Fruit fly (Drosophila melanogaster): ENCODE results near the gene CG12224.
"Not testable (repeated sequence)": the region's sequence is repeated elsewhere in the genome, so short reads cannot be mapped to it uniquely, and the experiment has no call there.

DNA sequence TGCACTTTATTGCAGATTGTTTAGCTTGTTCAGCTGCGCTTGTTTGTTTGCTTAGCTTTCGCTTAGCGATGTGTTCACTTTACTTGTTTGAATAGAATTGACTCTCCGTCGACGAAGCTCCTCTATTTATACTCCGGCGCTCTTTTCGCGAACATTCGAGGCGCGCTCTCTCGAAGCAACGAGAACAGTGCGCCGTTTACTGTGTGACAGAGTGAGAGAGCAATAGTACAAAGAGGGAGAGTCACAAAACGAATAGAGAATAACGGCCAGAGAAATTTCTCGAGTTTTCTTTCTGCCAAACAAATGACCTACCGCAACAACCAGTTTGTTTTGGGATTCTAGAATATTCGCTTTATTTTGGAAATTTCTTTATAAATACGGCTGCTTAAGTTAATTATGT is 25.4 kb downstream of the CG12224 start, which contains the start of gene Hsp70Aa:
- not testable (repeated sequence) for TF ChIP-seq dmrt93B, GATAd, br, psq (GFP tag; optimal IDR thresholded peaks at IDR 0.05)

Data from whole organism, wandering third instar larva.